Fruit fly (Drosophila melanogaster) whole organism, adult: ENCODE measurements around the gene btd.

ENCODE experiments used
- CG1620 ChIP-seq: fragments of 200-800 bp; sonication (Bioruptor generic); optimal IDR thresholded peaks from 2 replicates; lab custom pipeline; 2016; ENCODE audit warnings: missing biosample characterization, missing genetic modification characterization
- CG33017 ChIP-seq: fragments of 200-800 bp; sonication (Bioruptor generic); optimal IDR thresholded peaks from 2 replicates; lab custom pipeline; 2018; ENCODE audit warnings: missing biosample characterization, mild to moderate bottlenecking, missing genetic modification characterization, moderate library complexity
- CG7045 ChIP-seq: fragments of 200-800 bp; sonication (Bioruptor generic); optimal IDR thresholded peaks from 2 replicates; lab custom pipeline; 2017; ENCODE audit warnings: missing biosample characterization, mild to moderate bottlenecking, missing genetic modification characterization
- cic ChIP-seq: fragments of 200-800 bp; sonication (Bioruptor generic); optimal IDR thresholded peaks from 2 replicates; lab custom pipeline; 2017; ENCODE audit warnings: missing biosample characterization, mild to moderate bottlenecking, missing genetic modification characterization, moderate library complexity
- kay ChIP-seq: fragments of 200-800 bp; sonication (Bioruptor generic); peaks from one replicate; lab custom pipeline; 2016; ENCODE audit warnings: missing biosample characterization, missing genetic modification characterization, borderline replicate concordance

DNA sequence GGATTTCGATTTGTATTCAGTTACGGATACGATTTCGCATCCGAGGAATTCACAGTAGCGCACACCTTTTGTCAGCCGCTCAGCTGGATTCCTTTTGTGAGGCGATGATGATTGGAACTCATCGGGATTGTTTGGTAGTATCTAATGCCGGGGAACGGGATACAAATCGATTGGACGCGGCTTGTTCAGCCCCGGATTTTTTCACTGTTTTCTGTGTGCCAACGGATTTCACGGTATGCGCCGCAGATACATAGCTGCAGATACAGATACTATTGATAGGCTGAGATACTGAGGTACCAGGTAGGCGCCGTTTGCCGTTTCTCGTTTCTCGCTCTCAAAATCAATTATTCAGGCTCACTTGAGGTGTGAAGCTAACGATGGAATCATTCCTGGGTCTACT, 37.5 kb downstream of the btd start:
- TF ChIP-seq kay (GFP tag; lab: Kevin White, UChicago) (no peak), CG1620 (GFP tag; lab: Kevin White, UChicago) (no peak), CG7045 (GFP tag; lab: Kevin White, UChicago) (no peak), cic (no peak), CG33017 (tag; lab: Kevin White, UChicago) (no peak)
